Fruit fly (Drosophila melanogaster): Measurements from ENCODE around the gene Hr83.

Gene Hr83

DNA sequence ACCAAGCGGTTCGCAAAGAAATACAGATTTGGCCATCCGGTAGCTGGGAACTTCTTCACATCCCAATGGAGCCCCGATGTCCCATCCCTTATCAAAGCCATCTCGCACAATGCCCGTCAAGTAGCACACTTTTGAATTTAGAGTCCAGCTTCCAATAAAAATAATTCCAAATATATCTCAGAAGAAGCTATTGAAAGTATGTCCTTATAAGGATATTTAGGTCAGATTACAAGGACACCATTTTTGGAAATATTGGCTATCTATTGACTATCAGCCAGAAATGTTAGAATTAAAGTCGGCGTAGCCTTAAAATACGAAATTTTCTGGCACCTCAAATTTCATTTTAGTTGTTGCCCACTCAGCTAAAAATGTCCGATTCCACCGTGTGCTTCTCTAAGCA lies 6.3 kb upstream of the Hr83 start, which contains the start of gene CG10298:
Gene CG10298, plus strand, starts transcription at position 301 of the 400 bp plus-strand sequence.
- no peak for TF ChIP-seq Sox14 (GFP tag; optimal IDR thresholded peaks at IDR 0.05)
- no peak for TF ChIP-seq Eip75B (GFP tag; optimal IDR thresholded peaks at IDR 0.05)
- no peak for TF ChIP-seq Hr39 (GFP tag; optimal IDR thresholded peaks at IDR 0.05)
- no peak for TF ChIP-seq ss (GFP tag; optimal IDR thresholded peaks at IDR 0.05)
- no peak for TF ChIP-seq salr (GFP tag; optimal IDR thresholded peaks at IDR 0.05)
- TF ChIP-seq CG3919 (GFP tag; optimal IDR thresholded peaks at IDR 0.05): no peak
- TF ChIP-seq topi (GFP tag; optimal IDR thresholded peaks at IDR 0.05): no peak
- no peak for TF ChIP-seq Gug (GFP tag; IDR thresholded peaks at IDR 0.05)
- no peak for TF ChIP-seq fd59A (GFP tag; optimal IDR thresholded peaks at IDR 0.05)
- TF ChIP-seq CG6276 (GFP tag; optimal IDR thresholded peaks at IDR 0.05): no peak
- no peak for TF ChIP-seq fkh (GFP tag; optimal IDR thresholded peaks at IDR 0.05)
- TF ChIP-seq achi (GFP tag; optimal IDR thresholded peaks at IDR 0.05): no peak
- no peak for TF ChIP-seq Ets96B (tag; optimal IDR thresholded peaks at IDR 0.05)
- no peak for TF ChIP-seq CG10631 (GFP tag; optimal IDR thresholded peaks at IDR 0.05)
- no peak for TF ChIP-seq CG3032 (tag; optimal IDR thresholded peaks at IDR 0.05)
- TF ChIP-seq spab (GFP tag; optimal IDR thresholded peaks at IDR 0.05): no peak
- TF ChIP-seq cyc (GFP tag; optimal IDR thresholded peaks at IDR 0.05): no peak
- no peak for TF ChIP-seq pdm3 (GFP tag; optimal IDR thresholded peaks at IDR 0.05)

DNA sequence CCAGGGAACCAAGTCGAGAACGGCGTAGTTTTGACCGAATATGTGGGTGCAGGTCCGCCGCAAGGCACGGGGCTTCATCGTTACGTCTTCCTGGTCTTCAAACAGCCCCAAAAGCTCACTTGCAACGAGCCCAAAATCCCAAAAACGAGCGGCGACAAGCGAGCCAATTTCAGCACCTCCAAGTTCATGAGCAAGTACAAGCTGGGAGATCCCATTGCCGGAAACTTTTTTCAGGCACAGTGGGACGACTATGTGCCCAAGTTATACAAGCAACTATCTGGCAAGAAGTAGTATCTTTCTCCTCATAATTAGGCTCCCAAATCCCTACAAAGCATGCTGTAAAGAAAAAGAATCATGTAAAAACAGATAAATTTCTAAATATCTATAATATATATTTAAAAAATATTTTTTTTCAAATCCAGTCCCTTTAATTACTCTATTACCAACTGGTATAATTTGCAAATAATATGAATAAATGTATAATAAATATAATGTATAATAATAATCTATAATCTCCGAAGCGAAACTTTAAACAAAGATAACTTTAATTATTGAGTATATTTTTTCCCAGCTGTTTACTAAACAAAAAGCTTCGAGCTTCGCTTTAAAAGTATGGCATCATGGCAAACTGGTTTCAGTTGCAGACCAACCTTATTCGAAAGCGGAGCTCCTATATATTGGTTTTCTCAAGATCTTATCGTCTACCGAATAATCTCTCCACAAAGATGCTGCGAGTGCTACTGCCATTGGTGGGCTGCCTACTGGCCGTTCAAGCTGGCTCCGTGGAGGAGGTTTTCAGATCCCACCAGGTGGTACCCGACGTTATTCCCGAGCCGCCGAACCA lies 5.4 kb upstream of the Hr83 start, which contains the start of gene CG17919:
Gene CG17919, plus strand, starts transcription at position 634 of the 844 bp plus-strand sequence.
- TF ChIP-seq Sox14 (GFP tag; optimal IDR thresholded peaks at IDR 0.05) (no peak), CG6276 (GFP tag; optimal IDR thresholded peaks at IDR 0.05) (no peak), Met (GFP tag; optimal IDR thresholded peaks at IDR 0.05) (no peak), CG6792 (GFP tag; optimal IDR thresholded peaks at IDR 0.05) (peak; percentile 22), lz (GFP tag; optimal IDR thresholded peaks at IDR 0.05) (peak; percentile 14), eg (GFP tag; IDR thresholded peaks at IDR 0.05) (0 out of 3 replicates have a peak, but pooled peaks have one; percentile 14), Ets96B (tag; optimal IDR thresholded peaks at IDR 0.05) (peak; percentile 27), CG8632 (GFP tag; optimal IDR thresholded peaks at IDR 0.05) (peak; percentile 57), fkh (GFP tag; optimal IDR thresholded peaks at IDR 0.05) (no peak), CG1621 (tag; optimal IDR thresholded peaks at IDR 0.05) (peak; percentile 99), CG6854 (GFP tag; optimal IDR thresholded peaks at IDR 0.05) (peak; percentile 17), CG15336 (GFP tag; IDR thresholded peaks at IDR 0.05) (peak; percentile 53), ss (GFP tag; optimal IDR thresholded peaks at IDR 0.05) (no peak), CG7368 (GFP tag; optimal IDR thresholded peaks at IDR 0.05) (peak; percentile 32), CG8319 (GFP tag; optimal IDR thresholded peaks at IDR 0.05) (no peak), fd59A (GFP tag; optimal IDR thresholded peaks at IDR 0.05) (no peak), fd85E (GFP tag; optimal IDR thresholded peaks at IDR 0.05) (no peak), Hr4 (GFP tag; optimal IDR thresholded peaks at IDR 0.05) (peak; percentile 19), CG11902 (GFP tag; optimal IDR thresholded peaks at IDR 0.05) (no peak), Ets21C (GFP tag; optimal IDR thresholded peaks at IDR 0.05) (no peak), Smox (GFP tag; optimal IDR thresholded peaks at IDR 0.05) (peak; percentile 27), topi (GFP tag; optimal IDR thresholded peaks at IDR 0.05) (peak; percentile 35), Gug (GFP tag; IDR thresholded peaks at IDR 0.05) (no peak), CG11762 (GFP tag; optimal IDR thresholded peaks at IDR 0.05; ENCODE audit: insufficient read depth) (no peak), Hr39 (GFP tag; optimal IDR thresholded peaks at IDR 0.05) (peak; percentile 23), acj6 (GFP tag; optimal IDR thresholded peaks at IDR 0.05) (peak; percentile 52), CG3919 (GFP tag; optimal IDR thresholded peaks at IDR 0.05) (peak; percentile 57), Hr38 (GFP tag; optimal IDR thresholded peaks at IDR 0.05) (no peak), CG6808 (GFP tag; optimal IDR thresholded peaks at IDR 0.05) (peak; percentile 53), pdm3 (GFP tag; optimal IDR thresholded peaks at IDR 0.05) (peak; percentile 24), vri (GFP tag; optimal IDR thresholded peaks at IDR 0.05) (no peak), esn (GFP tag; optimal IDR thresholded peaks at IDR 0.05) (peak; percentile 44), Sox102F (GFP tag; optimal IDR thresholded peaks at IDR 0.05) (no peak), CG8119 (GFP tag; IDR thresholded peaks at IDR 0.05) (peak; percentile 61), Lpt (GFP tag; optimal IDR thresholded peaks at IDR 0.05) (no peak), CG34406 (GFP tag; optimal IDR thresholded peaks at IDR 0.05) (peak; percentile 58), CG10669 (GFP tag; optimal IDR thresholded peaks at IDR 0.05) (no peak), CG32006 (GFP tag; optimal IDR thresholded peaks at IDR 0.05) (no peak), Sox15 (GFP tag; optimal IDR thresholded peaks at IDR 0.05) (peak; percentile 15), CG10631 (GFP tag; optimal IDR thresholded peaks at IDR 0.05) (peak; percentile 39), CG6163 (GFP tag; IDR thresholded peaks at IDR 0.05) (no peak)

All from whole organism, prepupa.